Worm (Caenorhabditis elegans) whole organism, midembryonic: ENCODE data around the gene Y79H2A.3.

ENCODE experiments used
- T22C8.4 ChIP-seq: fragments of 200-800 bp; sonication (Bioruptor generic); IDR thresholded peaks from 2 replicates; pipeline ENCODE4 v1.3.6; 2022; ENCODE audit warnings: missing genetic modification characterization, missing compliant biosample characterization
- cog-1 ChIP-seq: sonication (generic microtip); optimal IDR thresholded peaks from 2 replicates; lab custom pipeline; 2016; ENCODE audit warnings: missing genetic modification characterization, missing compliant biosample characterization
- flt-1 ChIP-seq: fragments of 200-800 bp; sonication (Bioruptor generic); IDR thresholded peaks from 2 replicates; pipeline ENCODE4 v1.3.6; 2022; ENCODE audit warnings: missing genetic modification characterization, missing compliant biosample characterization
- klf-2 ChIP-seq: fragments of 200-800 bp; sonication (Bioruptor generic); conservative IDR thresholded peaks from 2 replicates; pipeline ENCODE4 v1.3.6; 2022; ENCODE audit warnings: missing genetic modification reagents, missing genetic modification characterization, missing compliant biosample characterization
- med-1 ChIP-seq: sonication (generic microtip); optimal IDR thresholded peaks from 2 replicates; lab custom pipeline; 2017; ENCODE audit warnings: missing genetic modification characterization, mild to moderate bottlenecking, missing compliant biosample characterization, antibody characterized with exemption, missing genetic modification reagents; ENCODE audit not compliant: insufficient read depth
- ref-1 ChIP-seq: fragments of 200-800 bp; sonication (Bioruptor generic); conservative IDR thresholded peaks from 2 replicates; pipeline ENCODE4 v1.3.6; 2022; ENCODE audit warnings: missing genetic modification reagents, missing genetic modification characterization, missing compliant biosample characterization
- tab-1 ChIP-seq: fragments of 200-800 bp; sonication (Bioruptor generic); IDR thresholded peaks from 2 replicates; pipeline ENCODE4 v1.3.6; 2022; ENCODE audit warnings: missing genetic modification characterization, missing compliant biosample characterization
- ztf-23 ChIP-seq: fragments of 200-800 bp; sonication (Bioruptor generic); IDR thresholded peaks from 2 replicates; pipeline ENCODE4 v1.3.6; 2022; ENCODE audit warnings: missing genetic modification reagents, missing genetic modification characterization, missing compliant biosample characterization
- ztf-29 ChIP-seq: fragments of 200-800 bp; sonication (Bioruptor generic); IDR thresholded peaks from 2 replicates; pipeline ENCODE4 v1.3.6; 2022; ENCODE audit warnings: missing genetic modification reagents, missing genetic modification characterization, missing compliant biosample characterization

Gene Y79H2A.3

DNA sequence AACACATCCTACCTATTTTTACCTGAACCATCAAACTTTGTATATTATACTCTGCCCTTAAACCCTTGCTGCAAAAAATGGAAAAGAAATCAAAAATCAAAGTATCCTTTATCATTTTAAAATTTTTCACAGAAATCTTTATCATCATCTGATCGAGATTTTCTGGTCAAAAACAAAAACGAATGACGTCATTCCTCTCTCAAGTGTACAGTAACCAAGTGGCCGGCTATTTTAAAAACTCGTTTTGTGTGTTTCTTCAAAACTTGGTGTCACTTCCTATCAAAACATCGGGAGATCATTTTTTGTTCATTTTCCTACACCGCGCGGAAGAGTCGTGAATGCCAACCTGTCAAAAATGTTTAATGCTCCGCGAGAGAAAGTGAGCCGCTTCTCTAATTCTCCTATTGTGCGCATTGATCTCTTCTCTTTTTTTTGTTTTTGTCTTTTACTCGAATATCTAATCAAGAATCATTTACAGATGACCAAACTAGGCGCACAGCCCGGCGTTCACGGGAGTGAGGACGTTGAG lies 32.0 kb downstream of the Y79H2A.3 start, which contains the start of gene brp-1:
Gene brp-1 (plus strand): TSS at position 479 of the 529 bp plus-strand sequence.
- TF ChIP-seq ztf-23 (GFP tag; lab: Robert Waterston, UW), result no peak

DNA sequence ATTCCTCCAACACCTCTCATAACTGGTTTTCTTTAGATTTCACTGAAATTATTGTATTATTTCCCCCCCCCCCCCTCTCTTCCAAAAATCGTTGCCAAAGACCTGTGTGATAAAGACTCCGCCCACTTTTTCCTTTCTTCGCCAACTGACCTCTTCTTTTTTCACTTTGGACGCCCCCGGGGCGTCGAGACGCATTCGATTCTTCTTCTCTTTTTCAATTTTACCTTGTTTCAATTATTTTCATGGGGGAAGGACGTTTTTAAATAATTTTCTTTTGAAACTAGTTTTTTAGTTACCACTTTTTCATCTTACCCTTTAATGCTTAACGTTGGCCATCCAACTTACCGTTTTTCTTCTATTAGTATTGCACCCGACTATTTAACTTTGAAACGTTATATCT lies 34.1 kb downstream of the Y79H2A.3 start:
- TF ChIP-seq ref-1 (GFP tag; lab: Robert Waterston, UW) (no peak), ztf-23 (GFP tag; lab: Robert Waterston, UW) (no peak), T22C8.4 (GFP tag; lab: Robert Waterston, UW) (no peak), med-1 (GFP tag; lab: Kevin White, UChicago) (no peak), cog-1 (no peak), ztf-29 (GFP tag; lab: Robert Waterston, UW) (no peak), tab-1 (GFP tag; lab: Robert Waterston, UW) (no peak), klf-2 (GFP tag; lab: Robert Waterston, UW) (no peak), flt-1 (no peak)

DNA sequence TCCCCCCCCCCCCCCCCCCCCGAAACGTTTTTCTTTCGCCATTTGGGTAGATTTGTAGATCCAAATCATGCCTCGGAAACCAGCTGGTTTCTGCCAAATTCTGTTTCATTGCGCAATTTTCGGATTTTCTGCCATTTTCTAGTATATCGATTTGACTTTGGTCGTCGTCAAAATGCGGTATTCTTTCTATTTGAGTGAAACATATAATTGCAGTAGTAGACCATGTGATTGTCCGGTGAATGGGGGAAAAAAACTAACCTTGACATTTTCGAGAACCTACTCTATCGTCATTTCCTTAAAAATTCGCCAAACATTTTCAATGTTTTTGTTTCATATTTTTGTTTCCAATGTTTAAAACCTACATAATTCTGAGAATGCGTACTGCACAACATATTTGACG lies 36.5 kb downstream of the Y79H2A.3 start:
- no peak for TF ChIP-seq klf-2 (GFP tag; lab: Robert Waterston, UW)
- TF ChIP-seq ztf-29 (GFP tag; lab: Robert Waterston, UW), result no peak
- no peak for TF ChIP-seq cog-1
- no peak for TF ChIP-seq ztf-23 (GFP tag; lab: Robert Waterston, UW)
- TF ChIP-seq T22C8.4 (GFP tag; lab: Robert Waterston, UW), result no peak
- TF ChIP-seq tab-1 (GFP tag; lab: Robert Waterston, UW), result no peak
- TF ChIP-seq flt-1, result no peak
- TF ChIP-seq med-1 (GFP tag; lab: Kevin White, UChicago), result no peak
- no peak for TF ChIP-seq ref-1 (GFP tag; lab: Robert Waterston, UW)

- TF ChIP-seq ztf-29 (GFP tag; lab: Robert Waterston, UW), result peak; percentile 66; the same call in 1 of the 2 replicates
- no peak for TF ChIP-seq T22C8.4 (GFP tag; lab: Robert Waterston, UW)
Measured at ce11 chrIII:12015183-12015582, 36.9 kb downstream of the Y79H2A.3 start.

- no peak for TF ChIP-seq tab-1 (GFP tag; lab: Robert Waterston, UW)
- TF ChIP-seq ztf-29 (GFP tag; lab: Robert Waterston, UW), result no peak
- TF ChIP-seq flt-1, result no peak
- TF ChIP-seq ref-1 (GFP tag; lab: Robert Waterston, UW), result no peak
- no peak for TF ChIP-seq cog-1
- no peak for TF ChIP-seq T22C8.4 (GFP tag; lab: Robert Waterston, UW)
- TF ChIP-seq klf-2 (GFP tag; lab: Robert Waterston, UW), result no peak
- TF ChIP-seq ztf-23 (GFP tag; lab: Robert Waterston, UW), result no peak
- TF ChIP-seq med-1 (GFP tag; lab: Kevin White, UChicago), result no peak
Measured at ce11 chrIII:12014503-12014902, 37.6 kb downstream of the Y79H2A.3 start.

- no peak for TF ChIP-seq cog-1
- no peak for TF ChIP-seq tab-1 (GFP tag; lab: Robert Waterston, UW)
- TF ChIP-seq ztf-29 (GFP tag; lab: Robert Waterston, UW), result no peak
- TF ChIP-seq flt-1, result no peak
- TF ChIP-seq T22C8.4 (GFP tag; lab: Robert Waterston, UW), result no peak
- no peak for TF ChIP-seq klf-2 (GFP tag; lab: Robert Waterston, UW)
Measured at ce11 chrIII:12013718-12014117, 38.4 kb downstream of the Y79H2A.3 start.

ce11 chrIII:12013054-12013453 lies 39.1 kb downstream of the Y79H2A.3 start:
- TF ChIP-seq flt-1, result no peak
- no peak for TF ChIP-seq med-1 (GFP tag; lab: Kevin White, UChicago)
- no peak for TF ChIP-seq ztf-23 (GFP tag; lab: Robert Waterston, UW)
- TF ChIP-seq tab-1 (GFP tag; lab: Robert Waterston, UW), result no peak
- no peak for TF ChIP-seq klf-2 (GFP tag; lab: Robert Waterston, UW)
- no peak for TF ChIP-seq ref-1 (GFP tag; lab: Robert Waterston, UW)
- TF ChIP-seq ztf-29 (GFP tag; lab: Robert Waterston, UW), result no peak
- no peak for TF ChIP-seq T22C8.4 (GFP tag; lab: Robert Waterston, UW)
- TF ChIP-seq cog-1, result no peak

ce11 chrIII:12009764-12010163 lies 42.3 kb downstream of the Y79H2A.3 start:
- TF ChIP-seq ztf-23 (GFP tag; lab: Robert Waterston, UW) (no peak), T22C8.4 (GFP tag; lab: Robert Waterston, UW) (no peak), cog-1 (no peak), klf-2 (GFP tag; lab: Robert Waterston, UW) (no peak), med-1 (GFP tag; lab: Kevin White, UChicago) (no peak)

ce11 chrIII:12009321-12009720 lies 42.8 kb downstream of the Y79H2A.3 start:
- no peak for TF ChIP-seq flt-1
- TF ChIP-seq ref-1 (GFP tag; lab: Robert Waterston, UW), result no peak
- TF ChIP-seq tab-1 (GFP tag; lab: Robert Waterston, UW), result no peak
- no peak for TF ChIP-seq klf-2 (GFP tag; lab: Robert Waterston, UW)

DNA sequence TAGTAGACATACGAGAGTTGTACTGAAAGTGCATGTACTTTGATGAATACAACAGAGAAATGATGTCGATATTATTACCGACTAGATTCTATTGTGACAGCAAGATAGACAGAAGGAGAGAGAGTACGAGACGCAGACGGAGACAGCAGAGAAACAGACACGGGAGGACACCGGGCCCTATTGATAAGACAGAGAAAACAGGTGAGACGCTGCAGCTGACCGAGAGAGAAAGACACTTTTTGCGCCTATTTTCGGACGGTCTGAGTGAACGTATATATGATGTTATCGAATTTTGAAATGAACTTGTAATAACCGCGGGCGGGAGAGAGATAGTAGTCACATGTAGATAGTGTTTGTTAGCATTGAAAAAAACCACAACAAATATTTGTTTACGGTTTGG lies 48.8 kb downstream of the Y79H2A.3 start:
- no peak for TF ChIP-seq T22C8.4 (GFP tag; lab: Robert Waterston, UW)
- TF ChIP-seq ref-1 (GFP tag; lab: Robert Waterston, UW), result no peak
- TF ChIP-seq ztf-23 (GFP tag; lab: Robert Waterston, UW), result no peak
- no peak for TF ChIP-seq flt-1
- TF ChIP-seq klf-2 (GFP tag; lab: Robert Waterston, UW), result no peak
- TF ChIP-seq tab-1 (GFP tag; lab: Robert Waterston, UW), result no peak
- no peak for TF ChIP-seq cog-1
- no peak for TF ChIP-seq ztf-29 (GFP tag; lab: Robert Waterston, UW)
- no peak for TF ChIP-seq med-1 (GFP tag; lab: Kevin White, UChicago)
